Fruit fly (Drosophila melanogaster) whole organism, embryonic: ENCODE data around the gene Arl6IP1.

ENCODE experiments used
- Ada2b ChIP-seq: fragments of 200-800 bp; sonication (Bioruptor generic); IDR thresholded peaks from 2 replicates; pipeline ENCODE4 v1.3.6; 2022; ENCODE audit warnings: missing biosample characterization, missing genetic modification characterization
- CG12769 ChIP-seq: fragments of 200-800 bp; sonication (Bioruptor generic); optimal IDR thresholded peaks from 2 replicates; lab custom pipeline; 2019; ENCODE audit warnings: missing biosample characterization, mild to moderate bottlenecking, missing genetic modification characterization, moderate library complexity
- CG13894 ChIP-seq: fragments of 200-800 bp; sonication (Bioruptor generic); optimal IDR thresholded peaks from 3 replicates; lab custom pipeline; 2018; ENCODE audit warnings: missing biosample characterization, mild to moderate bottlenecking, missing genetic modification characterization, moderate library complexity
- CG15011 ChIP-seq: fragments of 200-800 bp; sonication (Bioruptor generic); optimal IDR thresholded peaks from 3 replicates; lab custom pipeline; 2018; ENCODE audit warnings: missing biosample characterization, mild to moderate bottlenecking, missing genetic modification characterization
- CG15601 ChIP-seq: fragments of 200-800 bp; sonication (Bioruptor generic); optimal IDR thresholded peaks from 3 replicates; lab custom pipeline; 2019; ENCODE audit warnings: missing biosample characterization, mild to moderate bottlenecking, missing genetic modification characterization, moderate library complexity
- CG17829 ChIP-seq: fragments of 200-800 bp; optimal IDR thresholded peaks from 2 replicates; lab custom pipeline; 2019; ENCODE audit warnings: missing biosample characterization, mild to moderate bottlenecking, missing genetic modification characterization, moderate library complexity
- CG18011 ChIP-seq: fragments of 200-800 bp; sonication (Bioruptor generic); optimal IDR thresholded peaks from 2 replicates; lab custom pipeline; 2017; ENCODE audit warnings: missing biosample characterization, missing genetic modification characterization, mild to moderate bottlenecking, moderate library complexity, missing genotype
- CG1832 ChIP-seq: fragments of 200-800 bp; sonication (Bioruptor generic); optimal IDR thresholded peaks from 2 replicates; lab custom pipeline; 2017; ENCODE audit warnings: missing biosample characterization, mild to moderate bottlenecking, missing genetic modification characterization, inconsistent platforms
- CG2712 ChIP-seq: fragments of 200-800 bp; optimal IDR thresholded peaks from 3 replicates; lab custom pipeline; 2019; ENCODE audit warnings: missing biosample characterization, mild to moderate bottlenecking, missing genetic modification characterization, moderate library complexity
- CG30431 ChIP-seq: fragments of 200-800 bp; sonication (Bioruptor generic); optimal IDR thresholded peaks from 2 replicates; lab custom pipeline; 2017; ENCODE audit warnings: missing biosample characterization, missing genetic modification characterization
- CG6683 ChIP-seq: fragments of 200-800 bp; sonication (Bioruptor generic); optimal IDR thresholded peaks from 2 replicates; lab custom pipeline; 2017; ENCODE audit warnings: missing biosample characterization, mild to moderate bottlenecking, missing genetic modification characterization, missing genetic modification reagents
- Deaf1 ChIP-seq: fragments of 200-800 bp; optimal IDR thresholded peaks from 3 replicates; lab custom pipeline; 2019; ENCODE audit warnings: missing biosample characterization, mild to moderate bottlenecking, missing genetic modification characterization, moderate library complexity
- HLH3B ChIP-seq: fragments of 200-800 bp; sonication (Bioruptor generic); IDR thresholded peaks from 2 replicates; pipeline ENCODE4 v1.3.6; 2022; ENCODE audit warnings: missing biosample characterization, missing genetic modification characterization
- HLH54F ChIP-seq: fragments of 200-800 bp; sonication (Bioruptor generic); optimal IDR thresholded peaks from 3 replicates; lab custom pipeline; 2016; ENCODE audit warnings: missing biosample characterization, missing genetic modification characterization
- Hmx ChIP-seq: fragments of 200-800 bp; sonication (Bioruptor generic); optimal IDR thresholded peaks from 2 replicates; lab custom pipeline; 2016; ENCODE audit warnings: missing biosample characterization, missing genetic modification characterization
- Hr39 ChIP-seq: fragments of >200 bp; optimal IDR thresholded peaks from 2 replicates; lab custom pipeline; 2017
- Med ChIP-seq: fragments of 200-800 bp; sonication (Bioruptor generic); peaks from one replicate; lab custom pipeline; 2016; ENCODE audit warnings: missing biosample characterization, missing genetic modification characterization, mild to moderate bottlenecking, inconsistent platforms, moderate library complexity
- Pdp1 ChIP-seq, 2 experiments: fragments of 200-800 bp; sonication (Bioruptor generic); optimal IDR thresholded peaks; 3 replicates each; lab custom pipeline; 2016; ENCODE audit warnings: missing biosample characterization in 2 of 2, missing genetic modification characterization in 2 of 2, mild to moderate bottlenecking in 1 of 2, moderate library complexity in 1 of 2
- Sox102F ChIP-seq: fragments of 200-800 bp; sonication (Bioruptor generic); optimal IDR thresholded peaks from 2 replicates; lab custom pipeline; 2018; ENCODE audit warnings: missing biosample characterization, mild to moderate bottlenecking, missing genetic modification characterization, moderate library complexity
- ap ChIP-seq: fragments of 200-800 bp; sonication (Bioruptor generic); IDR thresholded peaks from 2 replicates; pipeline ENCODE4 v1.3.6; 2022; ENCODE audit warnings: missing biosample characterization, missing genetic modification characterization
- chinmo ChIP-seq: fragments of 200-800 bp; sonication (Bioruptor generic); IDR thresholded peaks from 4 replicates; pipeline ENCODE4 v1.3.6; 2022; ENCODE audit warnings: missing biosample characterization, missing genetic modification characterization; ENCODE audit not compliant: partially characterized antibody
- ftz-f1 ChIP-seq: fragments of 200-800 bp; sonication (Bioruptor generic); optimal IDR thresholded peaks from 2 replicates; lab custom pipeline; 2016; ENCODE audit warnings: missing biosample characterization, missing genetic modification characterization
- gro ChIP-seq: fragments of 200-800 bp; sonication (Bioruptor generic); optimal IDR thresholded peaks from 2 replicates; lab custom pipeline; 2016; ENCODE audit warnings: missing biosample characterization, missing genetic modification characterization
- gsb-n ChIP-seq: fragments of 200-800 bp; sonication (Bioruptor generic); optimal IDR thresholded peaks from 3 replicates; lab custom pipeline; 2018; ENCODE audit warnings: missing biosample characterization, mild to moderate bottlenecking, missing genetic modification characterization
- mld ChIP-seq: fragments of 200-800 bp; sonication (Bioruptor generic); IDR thresholded peaks from 3 replicates; pipeline ENCODE4 v1.3.6; 2022; ENCODE audit warnings: missing biosample characterization, missing genetic modification characterization; ENCODE audit not compliant: partially characterized antibody
- onecut ChIP-seq: fragments of 200-800 bp; sonication (Bioruptor generic); IDR thresholded peaks from 2 replicates; pipeline ENCODE4 v1.3.6; 2022; ENCODE audit warnings: missing biosample characterization, missing genetic modification characterization
- p53 ChIP-seq: fragments of 200-800 bp; sonication (Bioruptor generic); optimal IDR thresholded peaks from 2 replicates; lab custom pipeline; 2016; ENCODE audit warnings: missing biosample characterization, missing genetic modification characterization
- psq ChIP-seq: fragments of 200-800 bp; sonication (Bioruptor generic); optimal IDR thresholded peaks from 2 replicates; lab custom pipeline; 2017; ENCODE audit warnings: missing biosample characterization, missing genetic modification characterization
- pzg ChIP-seq: fragments of 200-800 bp; sonication (Bioruptor generic); optimal IDR thresholded peaks from 3 replicates; lab custom pipeline; 2018; ENCODE audit warnings: missing biosample characterization, mild to moderate bottlenecking, missing genetic modification characterization, moderate library complexity
- repo ChIP-seq: fragments of 200-800 bp; sonication (Bioruptor generic); optimal IDR thresholded peaks from 2 replicates; lab custom pipeline; 2016; ENCODE audit warnings: missing biosample characterization, missing genetic modification characterization
- scrt ChIP-seq: fragments of 200-800 bp; sonication (Bioruptor generic); optimal IDR thresholded peaks from 2 replicates; lab custom pipeline; 2018; ENCODE audit warnings: missing biosample characterization, mild to moderate bottlenecking, missing genetic modification characterization, moderate library complexity
- sim ChIP-seq: fragments of 200-800 bp; sonication (Bioruptor generic); IDR thresholded peaks from 2 replicates; pipeline ENCODE4 v1.3.6; 2022; ENCODE audit warnings: missing biosample characterization, missing genetic modification characterization
- sna ChIP-seq: fragments of 200-800 bp; sonication (Bioruptor generic); IDR thresholded peaks from 2 replicates; pipeline ENCODE4 v1.3.6; 2022; ENCODE audit warnings: missing biosample characterization, missing genetic modification characterization; ENCODE audit not compliant: partially characterized antibody
- tll ChIP-seq, 2 experiments: fragments of 200-800 bp in 1 of 2; fragments of >200 bp in 1 of 2; sonication (Bioruptor generic) in 1 of 2; optimal IDR thresholded peaks; 2 replicates each; lab custom pipeline; 2017 to 2019; ENCODE audit warnings: missing biosample characterization in 2 of 2, missing genetic modification characterization in 2 of 2, mild to moderate bottlenecking in 1 of 2, moderate library complexity in 1 of 2
- toy ChIP-seq: fragments of 200-800 bp; sonication (Bioruptor generic); IDR thresholded peaks from 2 replicates; pipeline ENCODE4 v1.3.6; 2022; ENCODE audit warnings: missing biosample characterization, missing genetic modification characterization

Arl6IP1 gene

dm6 chr3R:16604715-16605114 lies 38.7 kb upstream of the Arl6IP1 start, which contains the start of gene CG10345:
CG10345 (minus strand) TSS chr3R:16604861.
- TF ChIP-seq sna (GFP tag; lab: Robert Waterston, UW) (no peak), Ada2b (no peak), Deaf1 (peak; percentile 85), CG12769 (tag; lab: Kevin White, UChicago) (peak; percentile 38), chinmo (0 out of 4 replicates have a peak, but pooled peaks have one; percentile 39), CG13894 (tag; lab: Kevin White, UChicago) (peak; percentile 56), CG30431 (GFP tag; lab: Kevin White, UChicago) (no peak), p53 (GFP tag; lab: Kevin White, UChicago) (no peak), Med (GFP tag; lab: Kevin White, UChicago) (peak; percentile 47), ftz-f1 (GFP tag; lab: Kevin White, UChicago) (no peak)

- TF ChIP-seq Sox102F (no peak), CG15011 (no peak), scrt (GFP tag; lab: Kevin White, UChicago) (peak; percentile 75), Pdp1 (GFP tag; optimal IDR thresholded peaks at IDR 0.05; lab: Kevin White, UChicago) (peak in 1 of 2 experiments; percentile 92)
These were observed 37.5 kb upstream of the Arl6IP1 start for dm6 chr3R:16605929-16606328.

DNA sequence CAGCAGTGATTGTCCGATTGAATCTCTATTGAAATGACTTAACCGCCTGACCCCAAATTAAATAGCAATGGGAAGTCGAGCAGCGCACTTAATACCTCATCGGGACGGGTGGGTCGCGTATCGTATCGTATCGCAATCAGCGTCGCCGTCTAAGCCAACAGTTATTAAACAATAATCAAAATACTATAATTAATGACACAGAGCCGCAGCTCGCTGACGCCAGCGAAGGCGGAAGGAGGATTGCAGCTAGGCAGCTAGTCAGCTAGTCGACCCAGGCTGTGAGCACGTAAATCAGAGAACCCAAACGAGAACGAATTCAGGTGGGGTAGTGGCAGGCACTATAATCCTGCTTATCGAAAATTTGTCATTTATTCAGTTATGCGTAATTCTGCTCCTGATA lies 34.5 kb upstream of the Arl6IP1 start, which contains the start of gene NPF:
TSS of gene NPF (plus strand) at position 301 of the 400 bp plus-strand sequence.
- TF ChIP-seq repo (GFP tag; lab: Kevin White, UChicago), result no peak
- no peak for TF ChIP-seq onecut
- no peak for TF ChIP-seq mld (GFP tag; lab: Robert Waterston, UW)
- no peak for TF ChIP-seq HLH54F (GFP tag; lab: Kevin White, UChicago)
- TF ChIP-seq gro (GFP tag; lab: Kevin White, UChicago), result no peak
- TF ChIP-seq psq, result no peak
- TF ChIP-seq CG18011 (GFP tag; lab: Kevin White, UChicago), result no peak
- no peak for TF ChIP-seq pzg (GFP tag; lab: Kevin White, UChicago)
- TF ChIP-seq toy (GFP tag; lab: Robert Waterston, UW), result no peak
- TF ChIP-seq HLH3B (GFP tag; lab: Robert Waterston, UW), result no peak
- TF ChIP-seq ap (GFP tag; lab: Robert Waterston, UW), result no peak
- TF ChIP-seq Hmx, result no peak

DNA sequence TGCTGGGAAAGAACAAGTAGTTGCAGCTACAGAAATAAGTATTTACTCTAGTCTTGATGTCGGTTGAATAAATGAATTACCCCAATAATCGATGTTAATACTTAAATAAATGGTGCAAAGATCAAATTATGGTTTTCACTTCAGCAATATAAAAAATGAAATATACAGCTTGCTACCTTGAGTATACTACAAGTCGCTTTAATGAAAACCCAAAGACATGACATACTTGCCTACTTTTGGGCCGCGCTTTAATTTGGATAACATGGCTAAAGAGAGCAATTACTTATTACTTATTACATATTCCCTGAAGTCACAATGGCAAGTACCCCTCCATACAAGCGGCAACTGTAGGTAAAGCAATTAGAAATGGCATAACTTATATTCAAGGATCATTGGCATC lies 32.2 kb upstream of the Arl6IP1 start:
- TF ChIP-seq tll (GFP tag; optimal IDR thresholded peaks at IDR 0.05; lab: Kevin White, UChicago) (no peak), CG2712 (tag; lab: Kevin White, UChicago) (peak; percentile 33)
- TF ChIP-seq, all 482 proteins: peak for 1

DNA sequence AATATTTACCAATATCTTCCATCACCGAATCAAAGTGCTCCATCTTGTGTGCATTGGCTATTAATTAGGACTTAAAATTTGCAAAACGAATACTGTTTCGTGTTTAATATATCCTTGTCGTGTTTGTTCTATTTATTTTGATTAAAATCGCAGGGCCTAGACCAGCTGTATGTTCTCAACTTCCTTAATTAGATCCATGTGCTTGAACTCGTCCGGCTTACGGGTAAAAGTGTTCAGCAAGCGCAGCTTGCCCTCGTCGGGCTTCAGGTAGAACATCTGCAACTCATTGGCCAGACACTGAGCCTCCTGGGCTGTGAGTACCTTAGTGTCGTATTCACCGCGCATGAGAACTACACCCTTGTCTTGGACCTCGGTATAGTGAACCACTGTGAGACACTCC lies 30.1 kb upstream of the Arl6IP1 start, which contains the start of gene CG12783:
TSS of gene CG12783 (minus strand) at position 101 of the 400 bp plus-strand sequence.
- TF ChIP-seq CG1832 (GFP tag; lab: Kevin White, UChicago) (no peak), sim (GFP tag; lab: Robert Waterston, UW) (no peak), CG2712 (tag; lab: Kevin White, UChicago) (no peak), Hr39 (lab: Kevin White, UChicago) (no peak), CG15601 (tag; lab: Kevin White, UChicago) (no peak), CG6683 (GFP tag; lab: Kevin White, UChicago) (no peak), CG17829 (tag; lab: Kevin White, UChicago) (no peak), gsb-n (tag; lab: Kevin White, UChicago) (no peak)
